3 fruit fly cellular contexts compared by ENCODE assay signal in genomic region chr2L:4361438-4361975, dm6.
A peak's percentile ranks its signal among the peaks of the same experiment; 100 is the strongest.
TF ChIP-seq lines count a peak whose summit lies in the region.

TSS of gene Traf4 (plus strand) at chr2L:4361925.

TF ChIP-seq in whole organism, embryonic, 481 proteins besides CTCF, POLR2A, EP300 and RAD21 (continued from another document):
- TF ChIP-seq unpg (GFP tag; optimal IDR thresholded peaks at IDR 0.05; lab: Kevin White, UChicago) (no peak), Hmx (GFP tag; optimal IDR thresholded peaks at IDR 0.05; lab: Kevin White, UChicago) (no peak)
TF ChIP-seq in whole organism, embryonic: peak in this region for 4.

TF ChIP-seq in whole organism, prepupa, 60 proteins besides CTCF, POLR2A, EP300 and RAD21 (continued from another document):
- TF ChIP-seq CG3032 (tag; optimal IDR thresholded peaks at IDR 0.05; lab: Kevin White, UChicago) (peak; percentile 37), Hr39 (GFP tag; optimal IDR thresholded peaks at IDR 0.05; lab: Kevin White, UChicago) (peak; percentile 48), Sox14 (GFP tag; optimal IDR thresholded peaks at IDR 0.05; lab: Kevin White, UChicago) (peak; percentile 6), CG6163 (GFP tag; IDR thresholded peaks at IDR 0.05; lab: Robert Waterston, UW) (peak; percentile 75), topi (GFP tag; optimal IDR thresholded peaks at IDR 0.05; lab: Kevin White, UChicago) (peak; percentile 26), Hr4 (GFP tag; optimal IDR thresholded peaks at IDR 0.05; lab: Kevin White, UChicago) (peak; percentile 15), CG11294 (GFP tag; IDR thresholded peaks at IDR 0.05; lab: Robert Waterston, UW) (no peak), CG31627 (GFP tag; optimal IDR thresholded peaks at IDR 0.05; lab: Kevin White, UChicago) (peak; percentile 47), Met (GFP tag; optimal IDR thresholded peaks at IDR 0.05; lab: Kevin White, UChicago) (peak; percentile 52), dsx (GFP tag; optimal IDR thresholded peaks at IDR 0.05; lab: Kevin White, UChicago; ENCODE audit: poor library complexity, severe bottlenecking) (peak; percentile 61), CG11762 (GFP tag; optimal IDR thresholded peaks at IDR 0.05; lab: Kevin White, UChicago; ENCODE audit: insufficient read depth) (peak; percentile 35), CG6854 (GFP tag; optimal IDR thresholded peaks at IDR 0.05; lab: Kevin White, UChicago) (no peak), cyc (GFP tag; optimal IDR thresholded peaks at IDR 0.05; lab: Kevin White, UChicago) (peak; percentile 57), lz (GFP tag; optimal IDR thresholded peaks at IDR 0.05; lab: Kevin White, UChicago) (peak; percentile 34), Sox102F (GFP tag; optimal IDR thresholded peaks at IDR 0.05; lab: Kevin White, UChicago) (peak; percentile 36), CG1621 (tag; optimal IDR thresholded peaks at IDR 0.05; lab: Kevin White, UChicago) (peak; percentile 33), fkh (GFP tag; optimal IDR thresholded peaks at IDR 0.05; lab: Kevin White, UChicago) (no peak), ss (GFP tag; optimal IDR thresholded peaks at IDR 0.05; lab: Kevin White, UChicago) (peak; percentile 56 to 61), CG3919 (GFP tag; optimal IDR thresholded peaks at IDR 0.05; lab: Kevin White, UChicago) (peak; percentile 73), fd85E (GFP tag; optimal IDR thresholded peaks at IDR 0.05; lab: Kevin White, UChicago) (no peak), Eip93F (GFP tag; optimal IDR thresholded peaks at IDR 0.05; lab: Kevin White, UChicago) (peak; percentile 48), Eip75B (GFP tag; optimal IDR thresholded peaks at IDR 0.05; lab: Kevin White, UChicago) (peak; percentile 30), Blimp-1 (GFP tag; optimal IDR thresholded peaks at IDR 0.05; lab: Kevin White, UChicago) (peak; percentile 35), Lpt (GFP tag; optimal IDR thresholded peaks at IDR 0.05; lab: Kevin White, UChicago) (peak; percentile 47), CG8119 (GFP tag; IDR thresholded peaks at IDR 0.05; lab: Robert Waterston, UW) (peak; percentile 41; the same call in 2 of the 3 replicates), net (GFP tag; optimal IDR thresholded peaks at IDR 0.05; lab: Kevin White, UChicago) (peak; percentile 53), CG6276 (GFP tag; optimal IDR thresholded peaks at IDR 0.05; lab: Kevin White, UChicago) (no peak), CG7368 (GFP tag; optimal IDR thresholded peaks at IDR 0.05; lab: Kevin White, UChicago) (peak; percentile 49), achi (GFP tag; optimal IDR thresholded peaks at IDR 0.05; lab: Kevin White, UChicago) (peak; percentile 50), acj6 (GFP tag; optimal IDR thresholded peaks at IDR 0.05; lab: Kevin White, UChicago) (peak; percentile 59), pdm3 (GFP tag; optimal IDR thresholded peaks at IDR 0.05; lab: Kevin White, UChicago) (peak; percentile 52), CG6808 (GFP tag; optimal IDR thresholded peaks at IDR 0.05; lab: Kevin White, UChicago) (peak; percentile 51), eg (GFP tag; IDR thresholded peaks at IDR 0.05; lab: Robert Waterston, UW) (peak; percentile 57), Eip78C (GFP tag; lab: Kevin White, UChicago) (peak; percentile 73), CG10631 (GFP tag; optimal IDR thresholded peaks at IDR 0.05; lab: Kevin White, UChicago) (peak; percentile 55), svp (GFP tag; lab: Kevin White, UChicago) (peak; percentile 81)

TF ChIP-seq in whole organism, wandering third instar larva, 38 proteins besides CTCF, POLR2A, EP300 and RAD21 (continued from another document):
- TF ChIP-seq Dfd (GFP tag; optimal IDR thresholded peaks at IDR 0.05; lab: Kevin White, UChicago) (no peak), foxo (GFP tag; optimal IDR thresholded peaks at IDR 0.05; lab: Kevin White, UChicago) (peak in 1 of 2 experiments; percentile 62), OdsH (GFP tag; optimal IDR thresholded peaks at IDR 0.05; lab: Kevin White, UChicago) (peak; percentile 33), usp (GFP tag; optimal IDR thresholded peaks at IDR 0.05; lab: Kevin White, UChicago) (no peak), psq (GFP tag; optimal IDR thresholded peaks at IDR 0.05; lab: Kevin White, UChicago) (peak; percentile 83), CG9705 (GFP tag; optimal IDR thresholded peaks at IDR 0.05; lab: Kevin White, UChicago) (no peak), sage (GFP tag; optimal IDR thresholded peaks at IDR 0.05; lab: Kevin White, UChicago) (no peak), pan (optimal IDR thresholded peaks at IDR 0.05; lab: Kevin White, UChicago) (no peak)
